Fruit fly (Drosophila melanogaster) Kc167 (cell line): Measurements from ENCODE around the gene mRpL35.

ENCODE experiments used
- Sin3A ChIP-seq: fragments of >200 bp; optimal IDR thresholded peaks from 2 replicates; lab custom pipeline; 2018; ENCODE audit warnings: missing external identifiers
- psq ChIP-seq: fragments of >200 bp; optimal IDR thresholded peaks from 2 replicates; lab custom pipeline; 2017; ENCODE audit warnings: missing external identifiers

DNA sequence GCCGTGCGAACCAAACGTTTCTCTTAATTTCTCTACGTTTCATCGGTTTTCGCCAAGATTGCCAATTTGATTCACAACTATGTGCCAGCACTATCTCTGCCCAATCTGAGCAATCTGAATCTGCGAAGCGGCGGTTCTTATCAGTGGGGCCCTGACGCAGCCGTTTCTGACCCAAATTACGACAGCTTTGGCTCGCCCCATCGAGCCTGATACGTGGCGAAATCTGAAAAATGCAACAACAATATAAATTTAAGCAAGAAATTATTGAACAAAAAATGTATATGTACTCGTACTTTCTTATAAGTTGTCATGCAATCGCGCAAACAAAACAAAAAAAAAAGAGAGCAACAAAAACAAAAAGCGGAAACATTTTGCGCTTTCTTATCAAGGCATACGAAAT is 46.4 kb upstream of the mRpL35 start:
- TF ChIP-seq psq (lab: Kevin White, UChicago) = no peak
- no peak for TF ChIP-seq Sin3A (lab: Kevin White, UChicago)
